Fruit fly (Drosophila melanogaster): ENCODE data around the gene FASN1.

DNA sequence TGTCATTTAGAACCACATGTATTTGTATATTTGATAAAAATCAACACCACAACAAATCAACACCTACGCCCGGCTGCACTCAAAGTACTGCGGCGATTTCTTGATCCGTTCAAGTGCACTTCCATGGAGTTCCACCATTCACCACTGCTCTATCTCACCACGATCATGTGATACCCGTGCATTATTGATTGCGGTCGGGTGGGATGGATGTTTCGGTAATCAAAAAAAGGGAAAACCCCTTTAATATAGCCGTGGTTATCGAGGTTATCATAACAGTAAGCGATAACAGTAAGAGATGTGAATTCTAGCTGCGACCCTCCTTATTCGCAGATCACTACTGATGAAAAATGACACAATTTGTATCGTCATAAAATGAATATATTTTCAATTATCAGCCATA lies 38.2 kb upstream of the FASN1 start, which contains the start of the genes CG17224 and CG17264:
- no peak for TF ChIP-seq usp (GFP tag; optimal IDR thresholded peaks at IDR 0.05)
- no peak for TF ChIP-seq EcR (GFP tag; optimal IDR thresholded peaks at IDR 0.05)
- no peak for TF ChIP-seq CG8478 (optimal IDR thresholded peaks at IDR 0.05)

All from whole organism.